Fruit fly (Drosophila melanogaster): ENCODE measurements around the gene Cyp4s3.

Cyp4s3 gene

DNA sequence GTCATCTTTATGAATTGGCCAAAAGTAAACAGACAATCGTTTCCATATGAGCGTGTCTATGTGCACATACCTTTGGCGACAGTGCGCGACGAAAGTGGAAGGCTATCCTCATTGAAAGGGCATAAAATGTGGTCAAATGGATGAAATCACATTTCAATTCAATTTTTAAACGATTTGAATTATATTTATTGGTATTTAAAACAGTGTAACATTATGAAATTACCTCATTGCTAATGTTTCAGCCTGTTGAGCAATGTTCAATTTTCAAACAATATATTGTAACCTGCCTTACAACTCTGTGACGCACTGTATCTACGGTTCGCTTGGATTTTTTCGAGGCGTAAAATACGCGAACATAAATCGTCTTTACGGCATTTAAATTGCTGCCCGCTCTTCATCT, 3.8 kb upstream of the Cyp4s3 start (continued):
- TF ChIP-seq disco-r (GFP tag; optimal IDR thresholded peaks at IDR 0.05): no peak
- TF ChIP-seq tgo (GFP tag; IDR thresholded peaks at IDR 0.05): no peak
- no peak for TF ChIP-seq fu2 (GFP tag; optimal IDR thresholded peaks at IDR 0.05)
- TF ChIP-seq Lpt (GFP tag; optimal IDR thresholded peaks at IDR 0.05): no peak
- TF ChIP-seq Rx (GFP tag; IDR thresholded peaks at IDR 0.05): no peak
- TF ChIP-seq Hmx (GFP tag; optimal IDR thresholded peaks at IDR 0.05): no peak
- no peak; the same call in 1 of the 2 replicates for TF ChIP-seq Taf1 (GFP tag; IDR thresholded peaks at IDR 0.05)
- peak; percentile 54 for TF ChIP-seq CG18599 (GFP tag; optimal IDR thresholded peaks at IDR 0.05)
- TF ChIP-seq CG2199 (GFP tag; IDR thresholded peaks at IDR 0.05): no peak
- peak; percentile 30 for TF ChIP-seq org-1 (GFP tag; optimal IDR thresholded peaks at IDR 0.05)
- no peak for TF ChIP-seq CG15479 (GFP tag; optimal IDR thresholded peaks at IDR 0.05)
- peak; percentile 33 for TF ChIP-seq ind (GFP tag; optimal IDR thresholded peaks at IDR 0.05)
- TF ChIP-seq ttk (GFP tag; IDR thresholded peaks at IDR 0.05): 0 out of 2 replicates have a peak, but pooled peaks have one; percentile 15
- TF ChIP-seq Doc3 (GFP tag; IDR thresholded peaks at IDR 0.05; ENCODE audit: partially characterized antibody): no peak
- TF ChIP-seq bcd (GFP tag; optimal IDR thresholded peaks at IDR 0.05): peak; percentile 28
- TF ChIP-seq sob (GFP tag; IDR thresholded peaks at IDR 0.05): peak; percentile 48; the same call in 1 of the 2 replicates
- no peak for TF ChIP-seq tll (GFP tag; optimal IDR thresholded peaks at IDR 0.05)
- peak; percentile 62 for TF ChIP-seq CG11504 (tag; optimal IDR thresholded peaks at IDR 0.05)
- peak; percentile 57 for TF ChIP-seq CG15269 (tag; optimal IDR thresholded peaks at IDR 0.05)
- no peak for TF ChIP-seq abd-A (tag; optimal IDR thresholded peaks at IDR 0.05)
- TF ChIP-seq CG6683 (GFP tag; optimal IDR thresholded peaks at IDR 0.05): no peak
- no peak for TF ChIP-seq Ssrp (tag; optimal IDR thresholded peaks at IDR 0.05)
- TF ChIP-seq croc (GFP tag; conservative IDR thresholded peaks at IDR 0.05): no peak
- TF ChIP-seq hbn (GFP tag; IDR thresholded peaks at IDR 0.05; ENCODE audit: partially characterized antibody): no peak
- no peak for TF ChIP-seq Dip2 (GFP tag; IDR thresholded peaks at IDR 0.05)
- TF ChIP-seq oc (tag; optimal IDR thresholded peaks at IDR 0.05): no peak
- peak; percentile 49 for TF ChIP-seq Dek (tag; optimal IDR thresholded peaks at IDR 0.05)
- no peak for TF ChIP-seq Myb (GFP tag; optimal IDR thresholded peaks at IDR 0.05)
- TF ChIP-seq CG14050 (GFP tag; IDR thresholded peaks at IDR 0.05): no peak
- no peak for TF ChIP-seq CG8281 (tag; optimal IDR thresholded peaks at IDR 0.05)
- TF ChIP-seq CG3995 (GFP tag; optimal IDR thresholded peaks at IDR 0.05): no peak
- no peak for TF ChIP-seq CG15073 (GFP tag; optimal IDR thresholded peaks at IDR 0.05)
- TF ChIP-seq MTF-1 (GFP tag; optimal IDR thresholded peaks at IDR 0.05; ENCODE audit: borderline replicate concordance): no peak
- no peak for TF ChIP-seq az2 (GFP tag; optimal IDR thresholded peaks at IDR 0.05)
- TF ChIP-seq E2f1 (GFP tag; IDR thresholded peaks at IDR 0.05): no peak
- peak; percentile 17; the same call in 1 of the 4 replicates for TF ChIP-seq Gug (GFP tag; IDR thresholded peaks at IDR 0.05)
- TF ChIP-seq CG18476 (GFP tag; optimal IDR thresholded peaks at IDR 0.05): no peak
- TF ChIP-seq CG3163 (GFP tag; optimal IDR thresholded peaks at IDR 0.05): no peak
- no peak for TF ChIP-seq eyg (GFP tag; optimal IDR thresholded peaks at IDR 0.05)
- no peak for TF ChIP-seq YL-1 (GFP tag; optimal IDR thresholded peaks at IDR 0.05)
- no peak for TF ChIP-seq Asciz (GFP tag; optimal IDR thresholded peaks at IDR 0.05)
- no peak for TF ChIP-seq Poxn (GFP tag; IDR thresholded peaks at IDR 0.05)
- no peak for TF ChIP-seq nerfin-2 (GFP tag; IDR thresholded peaks at IDR 0.05; ENCODE audit: partially characterized antibody)
- no peak for TF ChIP-seq Hr39 (optimal IDR thresholded peaks at IDR 0.05)
- no peak for TF ChIP-seq CG11696 (GFP tag; IDR thresholded peaks at IDR 0.05)
- no peak for TF ChIP-seq tna (GFP tag; IDR thresholded peaks at IDR 0.05; ENCODE audit: partially characterized antibody)
- TF ChIP-seq CG42726 (GFP tag; IDR thresholded peaks at IDR 0.05; ENCODE audit: partially characterized antibody): no peak
- no peak for TF ChIP-seq unc-4 (GFP tag; IDR thresholded peaks at IDR 0.05; ENCODE audit: partially characterized antibody)
- no peak for TF ChIP-seq corto (GFP tag; optimal IDR thresholded peaks at IDR 0.05)
- TF ChIP-seq CG4282 (GFP tag; optimal IDR thresholded peaks at IDR 0.05): no peak
- TF ChIP-seq CkIIα-i1 (GFP tag; IDR thresholded peaks at IDR 0.05): no peak

Data from whole organism, embryonic.